Fruit fly (Drosophila melanogaster) whole organism, embryonic: ENCODE data around the gene CG12546.
A peak's percentile ranks its signal among the peaks of the same experiment; 100 is the strongest.

Experiments used
- Aef1 ChIP-seq: fragments of 200-800 bp; sonication (Bioruptor generic); IDR thresholded peaks from 3 replicates; pipeline ENCODE4 v1.3.6; 2022; ENCODE audit warnings: missing biosample characterization, missing genetic modification characterization
- Antp ChIP-seq: fragments of 200-800 bp; sonication (Bioruptor generic); optimal IDR thresholded peaks from 3 replicates; lab custom pipeline; 2016; ENCODE audit warnings: missing biosample characterization, missing genetic modification characterization
- Atf-2 ChIP-seq: fragments of 200-800 bp; sonication (Bioruptor generic); optimal IDR thresholded peaks from 2 replicates; lab custom pipeline; 2016; ENCODE audit warnings: missing biosample characterization, missing genetic modification characterization
- CG10543 ChIP-seq: fragments of 200-800 bp; sonication (Bioruptor generic); optimal IDR thresholded peaks from 3 replicates; lab custom pipeline; 2017; ENCODE audit warnings: missing biosample characterization, mild to moderate bottlenecking, missing genetic modification characterization, moderate library complexity
- CG12769 ChIP-seq: fragments of 200-800 bp; sonication (Bioruptor generic); optimal IDR thresholded peaks from 2 replicates; lab custom pipeline; 2019; ENCODE audit warnings: missing biosample characterization, mild to moderate bottlenecking, missing genetic modification characterization, moderate library complexity
- CG14860 ChIP-seq: fragments of 200-800 bp; sonication (Bioruptor generic); IDR thresholded peaks from 3 replicates; pipeline ENCODE4 v1.3.6; 2022; ENCODE audit warnings: missing biosample characterization, missing genetic modification characterization; ENCODE audit not compliant: partially characterized antibody
- CG15479 ChIP-seq: fragments of 200-800 bp; sonication (Bioruptor generic); optimal IDR thresholded peaks from 3 replicates; lab custom pipeline; 2019; ENCODE audit warnings: missing biosample characterization, mild to moderate bottlenecking, missing genetic modification characterization, moderate library complexity
- CG2202 ChIP-seq: fragments of 200-800 bp; sonication (Bioruptor generic); optimal IDR thresholded peaks from 2 replicates; lab custom pipeline; 2018; ENCODE audit warnings: missing biosample characterization, mild to moderate bottlenecking, missing genetic modification characterization
- CG33557 ChIP-seq: fragments of 200-800 bp; sonication (Bioruptor generic); optimal IDR thresholded peaks from 2 replicates; lab custom pipeline; 2019; ENCODE audit warnings: missing biosample characterization, mild to moderate bottlenecking, missing genetic modification characterization, moderate library complexity
- CG3407 ChIP-seq: fragments of 200-800 bp; sonication (Bioruptor generic); optimal IDR thresholded peaks from 2 replicates; lab custom pipeline; 2018; ENCODE audit warnings: missing biosample characterization, mild to moderate bottlenecking, missing genetic modification characterization
- CG34376 ChIP-seq: fragments of 200-800 bp; sonication (Bioruptor generic); optimal IDR thresholded peaks from 2 replicates; lab custom pipeline; 2018; ENCODE audit warnings: missing biosample characterization, mild to moderate bottlenecking, missing genetic modification characterization
- CG3995 ChIP-seq: fragments of 200-800 bp; sonication (Bioruptor generic); optimal IDR thresholded peaks from 3 replicates; lab custom pipeline; 2016; ENCODE audit warnings: missing biosample characterization, missing genetic modification characterization
- CG8924 ChIP-seq: fragments of 200-800 bp; optimal IDR thresholded peaks from 3 replicates; lab custom pipeline; 2019; ENCODE audit warnings: missing biosample characterization, mild to moderate bottlenecking, missing genetic modification characterization, moderate library complexity
- CG9215 ChIP-seq: fragments of 200-800 bp; sonication (Bioruptor generic); IDR thresholded peaks from 2 replicates; pipeline ENCODE4 v1.3.6; 2022; ENCODE audit warnings: missing biosample characterization, missing genetic modification characterization
- Dbx ChIP-seq: fragments of 200-800 bp; sonication (Bioruptor generic); IDR thresholded peaks from 3 replicates; pipeline ENCODE4 v1.3.6; 2022; ENCODE audit warnings: missing biosample characterization, missing genetic modification characterization
- Dfd ChIP-seq, 2 experiments: fragments of >200 bp; optimal IDR thresholded peaks; 2 replicates each; lab custom pipeline; 2017; ENCODE audit warnings: missing biosample characterization in 2 of 2, missing genetic modification characterization in 2 of 2
- Fer3 ChIP-seq: fragments of 200-800 bp; sonication (Bioruptor generic); optimal IDR thresholded peaks from 2 replicates; lab custom pipeline; 2018; ENCODE audit warnings: missing biosample characterization, mild to moderate bottlenecking, missing genetic modification characterization, moderate library complexity
- GATAe ChIP-seq: fragments of 200-800 bp; sonication (Bioruptor generic); conservative IDR thresholded peaks from 2 replicates; pipeline ENCODE4 v1.3.6; 2022; ENCODE audit warnings: missing biosample characterization, missing genetic modification characterization
- HmgD ChIP-seq: fragments of 200-800 bp; sonication (Bioruptor generic); optimal IDR thresholded peaks from 3 replicates; lab custom pipeline; 2016; ENCODE audit warnings: missing biosample characterization, missing genetic modification characterization
- HmgZ ChIP-seq: fragments of 200-800 bp; sonication (Bioruptor generic); optimal IDR thresholded peaks from 2 replicates; lab custom pipeline; 2018; ENCODE audit warnings: missing biosample characterization, mild to moderate bottlenecking, missing genetic modification characterization
- Hr78 ChIP-seq, 2 experiments: fragments of 200-800 bp in 1 of 2; fragments of >200 bp in 1 of 2; sonication (Bioruptor generic) in 1 of 2; optimal IDR thresholded peaks; 2 replicates each; lab custom pipeline; 2017 to 2019; ENCODE audit warnings: missing biosample characterization in 2 of 2, missing genetic modification characterization in 2 of 2, mild to moderate bottlenecking in 1 of 2, moderate library complexity in 1 of 2
- Hsf ChIP-seq: fragments of 200-800 bp; sonication (Bioruptor generic); optimal IDR thresholded peaks from 3 replicates; lab custom pipeline; 2016; ENCODE audit warnings: missing biosample characterization, missing genetic modification characterization
- Kr ChIP-seq: fragments of 200-800 bp; sonication (Bioruptor generic); optimal IDR thresholded peaks from 2 replicates; lab custom pipeline; 2017; ENCODE audit warnings: missing biosample characterization, mild to moderate bottlenecking, missing genetic modification characterization
- Med ChIP-seq: fragments of 200-800 bp; sonication (Bioruptor generic); peaks from one replicate; lab custom pipeline; 2016; ENCODE audit warnings: missing biosample characterization, missing genetic modification characterization, mild to moderate bottlenecking, inconsistent platforms, moderate library complexity
- Oaz ChIP-seq: fragments of 200-800 bp; sonication (Bioruptor generic); IDR thresholded peaks from 2 replicates; pipeline ENCODE4 v1.3.6; 2022; ENCODE audit warnings: missing biosample characterization, missing genetic modification characterization
- Pdp1 ChIP-seq, 2 experiments: fragments of 200-800 bp; sonication (Bioruptor generic); optimal IDR thresholded peaks; 3 replicates each; lab custom pipeline; 2016; ENCODE audit warnings: missing biosample characterization in 2 of 2, missing genetic modification characterization in 2 of 2, mild to moderate bottlenecking in 1 of 2, moderate library complexity in 1 of 2
- Trl ChIP-seq, 3 experiments: fragments of >200 bp in 2 of 3; fragments of 200-800 bp in 1 of 3; sonication (Bioruptor generic) in 1 of 3; optimal IDR thresholded peaks; 2 replicates in 1 of 3; 3 replicates in 2 of 3; lab custom pipeline; 2016 to 2017; ENCODE audit warnings: missing biosample characterization in 1 of 3, missing genetic modification characterization in 1 of 3
- ato ChIP-seq: fragments of 200-800 bp; sonication (Bioruptor generic); IDR thresholded peaks from 2 replicates; pipeline ENCODE4 v1.3.6; 2022; ENCODE audit warnings: missing biosample characterization, missing genetic modification characterization; ENCODE audit not compliant: partially characterized antibody
- chinmo ChIP-seq: fragments of 200-800 bp; sonication (Bioruptor generic); IDR thresholded peaks from 4 replicates; pipeline ENCODE4 v1.3.6; 2022; ENCODE audit warnings: missing biosample characterization, missing genetic modification characterization; ENCODE audit not compliant: partially characterized antibody
- croc ChIP-seq: fragments of 200-800 bp; sonication (Bioruptor generic); conservative IDR thresholded peaks from 3 replicates; pipeline ENCODE4 v1.3.6; 2022; ENCODE audit warnings: missing biosample characterization, missing genetic modification characterization
- exex ChIP-seq: fragments of 200-800 bp; sonication (Bioruptor generic); optimal IDR thresholded peaks from 4 replicates; lab custom pipeline; 2018; ENCODE audit warnings: missing biosample characterization, mild to moderate bottlenecking, missing genetic modification characterization, moderate library complexity
- fd102C ChIP-seq: fragments of 200-800 bp; sonication (Bioruptor generic); optimal IDR thresholded peaks from 2 replicates; lab custom pipeline; 2018; ENCODE audit warnings: missing biosample characterization, mild to moderate bottlenecking, missing genetic modification characterization, moderate library complexity
- gce ChIP-seq: fragments of 200-800 bp; sonication (Bioruptor generic); IDR thresholded peaks from 3 replicates; pipeline ENCODE4 v1.3.6; 2022; ENCODE audit warnings: missing biosample characterization, missing genetic modification characterization
- grn ChIP-seq: fragments of 200-800 bp; sonication (Bioruptor generic); optimal IDR thresholded peaks from 3 replicates; lab custom pipeline; 2017; ENCODE audit warnings: missing biosample characterization, missing genetic modification characterization
- jing ChIP-seq: fragments of 200-800 bp; sonication (Bioruptor generic); optimal IDR thresholded peaks from 2 replicates; lab custom pipeline; 2018; ENCODE audit warnings: missing biosample characterization, mild to moderate bottlenecking, missing genetic modification characterization
- kni ChIP-seq: fragments of 200-800 bp; sonication (Bioruptor generic); optimal IDR thresholded peaks from 3 replicates; lab custom pipeline; 2017; ENCODE audit warnings: mild to moderate bottlenecking, missing biosample characterization, missing genetic modification reagents, missing genetic modification characterization
- lilli ChIP-seq: fragments of 200-800 bp; sonication (Bioruptor generic); optimal IDR thresholded peaks from 3 replicates; lab custom pipeline; 2016; ENCODE audit warnings: missing biosample characterization, missing genetic modification characterization
- phol ChIP-seq: fragments of 200-800 bp; sonication (Bioruptor generic); optimal IDR thresholded peaks from 3 replicates; lab custom pipeline; 2018; ENCODE audit warnings: missing biosample characterization, mild to moderate bottlenecking, missing genetic modification characterization, moderate library complexity
- pita ChIP-seq: fragments of 200-800 bp; sonication (Bioruptor generic); optimal IDR thresholded peaks from 2 replicates; lab custom pipeline; 2017; ENCODE audit warnings: missing biosample characterization, mild to moderate bottlenecking, missing genetic modification characterization
- sd ChIP-seq: fragments of 200-800 bp; sonication (Bioruptor generic); optimal IDR thresholded peaks from 3 replicates; lab custom pipeline; 2018; ENCODE audit warnings: missing biosample characterization, mild to moderate bottlenecking, missing genetic modification characterization, moderate library complexity
- sug ChIP-seq: fragments of 200-800 bp; optimal IDR thresholded peaks from 2 replicates; lab custom pipeline; 2019; ENCODE audit warnings: missing biosample characterization, mild to moderate bottlenecking, missing genetic modification characterization, moderate library complexity
- tna ChIP-seq: fragments of 200-800 bp; sonication (Bioruptor generic); IDR thresholded peaks from 2 replicates; pipeline ENCODE4 v1.3.6; 2022; ENCODE audit warnings: missing biosample characterization, missing genetic modification characterization; ENCODE audit not compliant: partially characterized antibody
- twi ChIP-seq: fragments of 200-800 bp; optimal IDR thresholded peaks from 2 replicates; lab custom pipeline; 2019; ENCODE audit warnings: missing biosample characterization, mild to moderate bottlenecking, missing genetic modification characterization, moderate library complexity
- unc-4 ChIP-seq: fragments of 200-800 bp; sonication (Bioruptor generic); IDR thresholded peaks from 2 replicates; pipeline ENCODE4 v1.3.6; 2022; ENCODE audit warnings: missing biosample characterization, missing genetic modification characterization; ENCODE audit not compliant: partially characterized antibody
- yki ChIP-seq: fragments of >200 bp; optimal IDR thresholded peaks from 3 replicates; lab custom pipeline; 2018

The CG12546 gene

dm6 chr3L:22671699-22672276 is 21.8 kb downstream of the CG12546 start (continued):
- TF ChIP-seq CG10543 (peak; percentile 39), Hr78 (GFP tag; optimal IDR thresholded peaks at IDR 0.05; lab: Kevin White, UChicago) (peak in 1 of 2 experiments; percentile 68)

DNA sequence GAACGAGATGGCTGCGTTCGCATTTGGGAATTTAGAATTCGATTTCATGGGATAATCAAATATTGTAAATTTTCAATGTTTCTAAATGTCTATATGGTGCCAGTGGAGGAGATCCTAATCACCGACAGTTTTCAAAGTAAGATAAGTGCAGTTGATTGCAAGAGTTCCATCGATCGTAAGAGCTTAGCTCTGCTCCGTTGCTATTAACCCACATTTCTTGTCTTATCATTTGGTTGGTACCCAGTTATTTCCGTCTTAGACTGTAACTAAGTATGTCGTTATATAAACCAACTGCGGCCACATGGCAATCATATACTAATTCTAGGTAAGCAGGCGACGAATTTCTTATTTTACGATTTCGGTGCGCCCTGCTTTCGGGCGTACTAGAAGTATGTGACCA is 23.4 kb downstream of the CG12546 start:
- TF ChIP-seq chinmo (0 out of 4 replicates have a peak, but pooled peaks have one; percentile 19), CG3407 (GFP tag; lab: Kevin White, UChicago) (no peak), CG33557 (GFP tag; lab: Kevin White, UChicago) (no peak), sug (tag; lab: Kevin White, UChicago) (peak; percentile 46), twi (tag; lab: Kevin White, UChicago) (peak; percentile 33), Pdp1 (GFP tag; optimal IDR thresholded peaks at IDR 0.05; lab: Kevin White, UChicago) (peak in 1 of 2 experiments; percentile 90), Dbx (GFP tag; lab: Robert Waterston, UW) (no peak), CG34376 (GFP tag; lab: Kevin White, UChicago) (peak; percentile 34), grn (GFP tag; lab: Kevin White, UChicago) (peak; percentile 94), ato (GFP tag; lab: Robert Waterston, UW) (no peak), HmgZ (tag; lab: Kevin White, UChicago) (peak; percentile 6), Antp (GFP tag; lab: Kevin White, UChicago) (no peak), Hsf (no peak), exex (peak; percentile 74), sd (tag; lab: Kevin White, UChicago) (peak; percentile 83), CG14860 (GFP tag; lab: Robert Waterston, UW) (no peak), CG2202 (tag; lab: Kevin White, UChicago) (no peak), Fer3 (tag; lab: Kevin White, UChicago) (no peak), Oaz (no peak)

- TF ChIP-seq CG9215 (no peak), sug (tag; lab: Kevin White, UChicago) (peak; percentile 7), pita (no peak), gce (GFP tag; lab: Robert Waterston, UW) (no peak), croc (GFP tag; lab: Robert Waterston, UW) (no peak), CG3995 (GFP tag; lab: Kevin White, UChicago) (no peak), Dfd (GFP tag; optimal IDR thresholded peaks at IDR 0.05; lab: Kevin White, UChicago) (no peak), Aef1 (GFP tag; lab: Robert Waterston, UW) (no peak), lilli (peak; percentile 75), yki (lab: Kevin White, UChicago) (no peak), CG15479 (GFP tag; lab: Kevin White, UChicago) (peak; percentile 54), GATAe (GFP tag; lab: Robert Waterston, UW) (peak; percentile 77), tna (GFP tag; lab: Robert Waterston, UW) (no peak), Kr (GFP tag; lab: Kevin White, UChicago) (peak; percentile 2), Atf-2 (GFP tag; lab: Kevin White, UChicago) (no peak), Trl (optimal IDR thresholded peaks at IDR 0.05; lab: Kevin White, UChicago) (peak in 1 of 2 experiments; percentile 9), Trl (GFP tag; optimal IDR thresholded peaks at IDR 0.05; lab: Kevin White, UChicago) (no peak), unc-4 (no peak), phol (tag; lab: Kevin White, UChicago) (no peak), CG12769 (tag; lab: Kevin White, UChicago) (peak; percentile 30), HmgD (GFP tag; lab: Kevin White, UChicago) (no peak), jing (GFP tag; lab: Kevin White, UChicago) (no peak), exex (peak; percentile 19), Hsf (no peak), kni (GFP tag; lab: Kevin White, UChicago) (peak; percentile 11), Med (peak; percentile 20), CG8924 (tag; lab: Kevin White, UChicago) (no peak), fd102C (GFP tag; lab: Kevin White, UChicago) (no peak)
These were observed 24.2 kb downstream of the CG12546 start, which contains the start of gene Jhbp6 for dm6 chr3L:22669275-22670006. TSS of gene Jhbp6 (plus strand) at chr3L:22669956.
